Worm (Caenorhabditis elegans) whole organism, late embryonic: ENCODE data around the gene ZK892.5.

Experiments used
- C08G9.2 ChIP-seq: sonication (generic microtip); optimal IDR thresholded peaks from 2 replicates; lab custom pipeline; 2016; ENCODE audit warnings: mild to moderate bottlenecking, missing genetic modification characterization, moderate library complexity, missing compliant biosample characterization
- F13H6.1 ChIP-seq: sonication (generic microtip); optimal IDR thresholded peaks from 2 replicates; lab custom pipeline; 2016; ENCODE audit warnings: missing genetic modification characterization, missing compliant biosample characterization
- K02D7.2 ChIP-seq: sonication (generic microtip); optimal IDR thresholded peaks from 2 replicates; lab custom pipeline; 2017; ENCODE audit warnings: mild to moderate bottlenecking, missing genetic modification characterization, missing compliant biosample characterization
- K09A11.1 ChIP-seq: sonication (generic microtip); optimal IDR thresholded peaks from 2 replicates; lab custom pipeline; 2017; ENCODE audit warnings: antibody characterized with exemption, mild to moderate bottlenecking, missing genetic modification characterization, missing compliant biosample characterization; ENCODE audit not compliant: insufficient read depth
- T23F11.4 ChIP-seq: fragments of 200-800 bp; sonication (Bioruptor generic); optimal IDR thresholded peaks from 2 replicates; lab custom pipeline; 2018; ENCODE audit warnings: mild to moderate bottlenecking, missing genetic modification characterization, missing compliant biosample characterization
- ama-1 ChIP-seq: fragments of 150-350 bp; optimal IDR thresholded peaks from 2 replicates; lab custom pipeline; 2014
- ceh-18 ChIP-seq: sonication (generic microtip); optimal IDR thresholded peaks from 2 replicates; lab custom pipeline; 2016; ENCODE audit warnings: missing genetic modification characterization, missing compliant biosample characterization
- ceh-22 ChIP-seq: sonication (generic microtip); optimal IDR thresholded peaks from 2 replicates; lab custom pipeline; 2017; ENCODE audit warnings: missing biosample characterization, missing genetic modification characterization
- ceh-24 ChIP-seq: sonication (generic microtip); optimal IDR thresholded peaks from 2 replicates; lab custom pipeline; 2016; ENCODE audit warnings: mild to moderate bottlenecking, missing genetic modification characterization, missing compliant biosample characterization
- ceh-30 ChIP-seq: fragments of 150-350 bp; optimal IDR thresholded peaks from 2 replicates; lab custom pipeline; 2014; ENCODE audit warnings: missing biosample characterization, missing genetic modification characterization
- ceh-31 ChIP-seq: sonication (generic microtip); optimal IDR thresholded peaks from 2 replicates; lab custom pipeline; 2016; ENCODE audit warnings: missing genetic modification characterization, missing compliant biosample characterization
- ceh-34 ChIP-seq: sonication (generic microtip); optimal IDR thresholded peaks from 2 replicates; lab custom pipeline; 2016; ENCODE audit warnings: mild to moderate bottlenecking, missing genetic modification characterization, missing compliant biosample characterization
- ceh-6 ChIP-seq: fragments of 200-800 bp; sonication (Bioruptor generic); optimal IDR thresholded peaks from 2 replicates; lab custom pipeline; 2018; ENCODE audit warnings: mild to moderate bottlenecking, missing genetic modification characterization, missing compliant biosample characterization
- ceh-9 ChIP-seq: sonication (generic microtip); optimal IDR thresholded peaks from 2 replicates; lab custom pipeline; 2016; ENCODE audit warnings: mild to moderate bottlenecking, missing genetic modification characterization, inconsistent platforms, missing compliant biosample characterization
- dmd-4 ChIP-seq: sonication (generic microtip); optimal IDR thresholded peaks from 2 replicates; lab custom pipeline; 2016; ENCODE audit warnings: borderline replicate concordance, missing genetic modification characterization, missing compliant biosample characterization
- ets-4 ChIP-seq: sonication (generic microtip); optimal IDR thresholded peaks from 2 replicates; lab custom pipeline; 2016; ENCODE audit warnings: missing genetic modification characterization, missing compliant biosample characterization
- eyg-1 ChIP-seq: sonication (generic microtip); optimal IDR thresholded peaks from 2 replicates; lab custom pipeline; 2016; ENCODE audit warnings: missing genotype, missing genetic modification characterization, missing compliant biosample characterization
- fax-1 ChIP-seq: sonication (generic microtip); optimal IDR thresholded peaks from 2 replicates; lab custom pipeline; 2016; ENCODE audit warnings: missing genotype, missing genetic modification characterization, missing compliant biosample characterization
- fkh-10 ChIP-seq: fragments of 150-350 bp; optimal IDR thresholded peaks from 2 replicates; lab custom pipeline; 2014; ENCODE audit warnings: missing biosample characterization, missing genetic modification reagents, missing genetic modification characterization
- fkh-6 ChIP-seq: sonication (generic microtip); optimal IDR thresholded peaks from 2 replicates; lab custom pipeline; 2016; ENCODE audit warnings: missing genetic modification characterization, missing compliant biosample characterization
- gmeb-2 ChIP-seq: sonication (generic microtip); optimal IDR thresholded peaks from 2 replicates; lab custom pipeline; 2016; ENCODE audit warnings: missing genetic modification characterization, inconsistent platforms, missing compliant biosample characterization
- hlh-30 ChIP-seq: sonication (generic microtip); optimal IDR thresholded peaks from 2 replicates; lab custom pipeline; 2017; ENCODE audit warnings: antibody characterized with exemption, missing genetic modification characterization, missing compliant biosample characterization; ENCODE audit not compliant: insufficient read depth
- hlh-8 ChIP-seq: sonication (generic microtip); optimal IDR thresholded peaks from 2 replicates; lab custom pipeline; 2016; ENCODE audit warnings: missing genotype, missing genetic modification characterization, missing compliant biosample characterization
- madf-2 ChIP-seq: sonication (generic microtip); optimal IDR thresholded peaks from 2 replicates; lab custom pipeline; 2017; ENCODE audit warnings: missing genetic modification characterization, missing compliant biosample characterization
- nhr-11 ChIP-seq: fragments of 150-350 bp; optimal IDR thresholded peaks from 2 replicates; lab custom pipeline; 2014; ENCODE audit warnings: missing biosample characterization, missing genetic modification characterization
- nhr-232 ChIP-seq: sonication (generic microtip); optimal IDR thresholded peaks from 2 replicates; lab custom pipeline; 2016; ENCODE audit warnings: missing genetic modification characterization, missing compliant biosample characterization
- npax-4 ChIP-seq: sonication (generic microtip); optimal IDR thresholded peaks from 2 replicates; lab custom pipeline; 2016; ENCODE audit warnings: missing genetic modification characterization, missing compliant biosample characterization
- odd-2 ChIP-seq: sonication (generic microtip); optimal IDR thresholded peaks from 2 replicates; lab custom pipeline; 2017; ENCODE audit warnings: antibody characterized with exemption, mild to moderate bottlenecking, missing genetic modification characterization, missing compliant biosample characterization
- pat-9 ChIP-seq: fragments of 200-800 bp; sonication (Bioruptor generic); optimal IDR thresholded peaks from 2 replicates; lab custom pipeline; 2018; ENCODE audit warnings: mild to moderate bottlenecking, missing genetic modification characterization, moderate library complexity, missing compliant biosample characterization
- pax-1 ChIP-seq: fragments of 150-350 bp; optimal IDR thresholded peaks from 2 replicates; lab custom pipeline; 2014; ENCODE audit warnings: missing biosample characterization, missing genetic modification characterization
- pha-2 ChIP-seq: sonication (generic microtip); optimal IDR thresholded peaks from 2 replicates; lab custom pipeline; 2017; ENCODE audit warnings: mild to moderate bottlenecking, missing genetic modification characterization, missing compliant biosample characterization
- pros-1 ChIP-seq: fragments of 150-350 bp; optimal IDR thresholded peaks from 2 replicates; lab custom pipeline; 2014; ENCODE audit warnings: missing biosample characterization, missing genetic modification reagents, missing genetic modification characterization
- rnt-1 ChIP-seq: sonication (generic microtip); optimal IDR thresholded peaks from 2 replicates; lab custom pipeline; 2016; ENCODE audit warnings: missing genetic modification characterization, missing compliant biosample characterization
- sdc-2 ChIP-seq: sonication (generic microtip); optimal IDR thresholded peaks from 2 replicates; lab custom pipeline; 2016; ENCODE audit warnings: missing genotype, missing genetic modification characterization, missing compliant biosample characterization
- syd-9 ChIP-seq: sonication (generic microtip); optimal IDR thresholded peaks from 2 replicates; lab custom pipeline; 2016; ENCODE audit warnings: mild to moderate bottlenecking, missing genetic modification characterization, moderate library complexity, missing compliant biosample characterization
- tbx-2 ChIP-seq: sonication (generic microtip); optimal IDR thresholded peaks from 2 replicates; lab custom pipeline; 2016; ENCODE audit warnings: missing genetic modification characterization, missing compliant biosample characterization
- tbx-7 ChIP-seq: sonication (generic microtip); optimal IDR thresholded peaks from 2 replicates; lab custom pipeline; 2016; ENCODE audit warnings: missing genotype, missing genetic modification characterization, missing compliant biosample characterization
- ttx-3 ChIP-seq: sonication (generic microtip); optimal IDR thresholded peaks from 2 replicates; lab custom pipeline; 2016; ENCODE audit warnings: missing genetic modification reagents, missing genetic modification characterization, missing compliant biosample characterization
- unc-86 ChIP-seq: sonication (generic microtip); optimal IDR thresholded peaks from 2 replicates; lab custom pipeline; 2016; ENCODE audit warnings: missing genetic modification characterization, missing compliant biosample characterization
- ztf-16 ChIP-seq: sonication (generic microtip); optimal IDR thresholded peaks from 2 replicates; lab custom pipeline; 2017; ENCODE audit warnings: missing genetic modification characterization, missing compliant biosample characterization

Gene ZK892.5

DNA sequence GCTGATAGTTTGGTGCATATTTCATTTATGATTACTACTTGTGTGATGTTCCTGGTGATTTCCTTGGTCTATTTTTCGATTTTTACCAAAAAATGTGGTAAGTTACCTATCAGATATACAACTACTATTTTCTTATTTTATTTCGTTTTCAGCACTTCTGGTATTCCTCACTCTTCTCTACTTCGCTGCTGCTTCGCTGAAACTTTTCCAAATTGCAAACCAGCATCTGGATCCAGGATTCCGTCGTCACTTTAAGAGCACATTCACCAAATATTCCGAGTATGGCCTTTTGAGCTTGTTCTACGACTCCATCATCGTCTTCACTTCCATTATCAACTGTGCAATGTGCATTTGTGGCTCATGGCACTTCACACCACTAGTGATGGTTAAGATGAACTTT lies 535 bp downstream of the ZK892.5 start:
- no peak for TF ChIP-seq ceh-9

DNA sequence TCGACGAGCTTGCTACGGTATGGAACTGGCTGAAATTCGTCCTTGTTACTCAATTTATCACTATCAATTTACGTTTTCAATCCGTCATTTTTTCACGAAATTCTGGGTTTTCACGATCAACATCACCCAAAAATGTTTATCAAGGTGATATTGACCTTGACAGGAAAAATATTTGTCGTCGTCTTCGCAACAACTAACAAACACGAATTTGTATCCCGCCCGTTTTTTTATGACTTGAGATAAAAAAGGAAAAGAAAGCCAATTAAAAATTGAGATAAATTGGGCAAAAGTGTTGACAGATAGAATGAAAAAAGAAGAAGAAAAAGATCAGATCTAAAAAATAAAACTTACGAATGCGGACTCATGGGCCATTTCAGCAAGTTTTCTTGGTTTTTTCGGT lies 2.9 kb downstream of the ZK892.5 start:
- TF ChIP-seq odd-2 (tag; lab: Kevin White, UChicago) = no peak
- TF ChIP-seq ceh-9 = no peak
- TF ChIP-seq gmeb-2 (tag; lab: Kevin White, UChicago) = no peak
- TF ChIP-seq eyg-1 = no peak
- TF ChIP-seq ama-1 (lab: Kevin White, UChicago) = no peak
- no peak for TF ChIP-seq tbx-2 (tag; lab: Kevin White, UChicago)
- TF ChIP-seq ceh-31 = no peak
- TF ChIP-seq ztf-16 (tag; lab: Kevin White, UChicago) = no peak
- TF ChIP-seq C08G9.2 (tag; lab: Kevin White, UChicago) = no peak
- no peak for TF ChIP-seq npax-4 (tag; lab: Kevin White, UChicago)

DNA sequence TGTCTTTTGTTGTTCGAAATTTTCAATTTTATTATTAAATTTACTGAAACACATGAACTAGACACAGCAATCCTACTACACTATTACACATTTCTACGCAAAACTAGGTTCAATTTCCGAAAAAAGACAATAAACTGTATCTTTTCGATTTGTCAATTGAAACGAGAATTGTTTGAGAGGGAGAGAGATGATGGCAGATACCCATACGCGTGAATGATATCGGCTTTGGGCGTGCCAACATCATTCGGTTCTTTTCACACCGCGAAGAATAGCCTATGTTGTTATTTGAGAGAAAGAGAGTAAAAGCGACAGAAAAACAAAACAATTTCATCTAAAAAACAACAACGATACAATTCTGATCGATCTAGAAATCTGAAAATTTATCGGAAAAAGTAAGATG lies 3.7 kb downstream of the ZK892.5 start:
- no peak for TF ChIP-seq pha-2 (tag; lab: Kevin White, UChicago)
- TF ChIP-seq K09A11.1 (tag; lab: Kevin White, UChicago) = no peak
- TF ChIP-seq hlh-8 = no peak
- TF ChIP-seq ceh-18 = no peak
- TF ChIP-seq sdc-2 (tag; lab: Kevin White, UChicago) = no peak
- no peak for TF ChIP-seq npax-4 (tag; lab: Kevin White, UChicago)
- TF ChIP-seq ets-4 (tag; lab: Kevin White, UChicago) = no peak
- no peak for TF ChIP-seq ceh-30 (tag; lab: Kevin White, UChicago)
- no peak for TF ChIP-seq ceh-6
- TF ChIP-seq ceh-31 = no peak

DNA sequence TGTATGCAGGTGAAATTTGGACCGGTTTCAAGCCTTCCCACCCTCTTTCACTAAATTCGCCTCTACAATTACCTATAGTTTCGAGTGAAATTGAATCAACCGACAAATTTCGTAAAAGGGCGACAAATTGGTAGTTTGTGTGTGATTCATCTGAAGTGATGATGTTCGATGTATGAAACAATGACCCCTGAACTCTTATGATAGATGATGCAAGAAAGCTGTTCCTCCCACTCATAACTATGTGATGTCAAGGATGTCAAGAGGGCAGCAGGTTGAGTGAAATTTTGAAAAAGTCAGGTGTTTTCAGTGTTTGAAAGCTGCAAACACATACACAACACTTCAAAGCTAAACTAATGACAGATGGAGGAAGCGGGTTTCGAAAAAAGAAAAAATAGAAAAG lies 4.5 kb downstream of the ZK892.5 start:
- TF ChIP-seq ceh-34 (tag; lab: Kevin White, UChicago) (no peak), ceh-22 (tag; lab: Kevin White, UChicago) (no peak), odd-2 (tag; lab: Kevin White, UChicago) (no peak), syd-9 (tag; lab: Kevin White, UChicago) (no peak), rnt-1 (tag; lab: Kevin White, UChicago) (no peak), K02D7.2 (tag; lab: Kevin White, UChicago) (no peak), madf-2 (tag; lab: Kevin White, UChicago) (no peak), hlh-30 (tag; lab: Kevin White, UChicago) (no peak), ceh-18 (no peak), ceh-24 (tag; lab: Kevin White, UChicago) (no peak), C08G9.2 (tag; lab: Kevin White, UChicago) (no peak), fkh-6 (tag; lab: Kevin White, UChicago) (no peak), nhr-11 (tag; lab: Kevin White, UChicago) (no peak), gmeb-2 (tag; lab: Kevin White, UChicago) (no peak), pros-1 (tag; lab: Kevin White, UChicago) (no peak), unc-86 (tag; lab: Kevin White, UChicago) (no peak), ttx-3 (no peak), F13H6.1 (no peak)

DNA sequence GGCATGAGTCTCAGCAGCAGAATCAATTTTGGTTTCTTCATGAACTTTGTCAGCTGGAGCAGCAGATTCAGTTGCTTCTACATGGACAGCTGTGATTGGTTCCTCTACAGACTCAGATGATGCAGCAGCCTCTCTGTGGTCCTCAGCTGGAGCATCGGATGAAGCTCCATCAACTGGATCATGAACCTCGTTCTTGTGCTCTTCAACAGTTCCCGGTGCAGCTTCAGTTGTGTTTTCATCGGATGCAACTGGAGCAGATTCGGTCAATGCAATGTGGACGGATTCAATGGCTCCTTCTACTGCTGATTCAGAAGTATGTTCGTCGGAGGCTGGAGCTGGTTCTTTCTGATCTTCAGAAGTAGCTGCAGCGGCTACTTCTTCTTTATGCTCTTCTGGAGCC lies 6.4 kb downstream of the ZK892.5 start:
- TF ChIP-seq pat-9 (no peak), F13H6.1 (no peak), ceh-34 (tag; lab: Kevin White, UChicago) (no peak), tbx-7 (tag; lab: Kevin White, UChicago) (no peak), madf-2 (tag; lab: Kevin White, UChicago) (no peak), tbx-2 (tag; lab: Kevin White, UChicago) (no peak), pax-1 (tag; lab: Kevin White, UChicago) (no peak), T23F11.4 (GFP tag; lab: Kevin White, UChicago) (no peak), unc-86 (tag; lab: Kevin White, UChicago) (no peak), ceh-6 (no peak), dmd-4 (tag; lab: Kevin White, UChicago) (no peak), nhr-232 (no peak), fkh-10 (GFP tag; lab: Kevin White, UChicago) (no peak), fax-1 (no peak)
